ENCODE assay signal across 1 fruit fly cellular context in the genomic region with DNA sequence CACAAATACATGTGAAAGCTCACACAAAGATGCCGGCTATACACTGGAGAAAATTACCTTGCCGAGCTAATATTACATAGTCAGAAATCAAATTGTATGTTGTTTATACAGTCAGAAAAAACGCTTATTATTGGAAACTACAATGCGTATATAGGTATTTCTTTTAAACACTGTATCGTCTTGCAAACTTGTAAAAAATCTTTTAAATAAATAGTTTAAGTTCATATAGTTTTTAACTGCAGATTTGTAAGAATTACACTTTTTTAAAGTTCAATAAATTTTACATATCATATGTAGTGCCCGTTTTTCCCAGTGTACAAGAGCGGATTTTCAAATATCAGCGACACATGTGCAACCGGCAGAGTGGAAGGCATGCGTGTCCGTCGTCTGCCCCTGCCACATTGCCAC.
TF ChIP-seq lines count a peak whose summit lies in the region.

No protein-coding gene starts in this region.

TF ChIP-seq in whole organism, embryonic, 481 proteins besides CTCF, POLR2A, EP300 and RAD21 (continued from another document and continues in another):
- peak; percentile 60 for TF ChIP-seq CG8359 (GFP tag; optimal IDR thresholded peaks at IDR 0.05; lab: Kevin White, UChicago; ENCODE audit: borderline replicate concordance)
- peak; percentile 59 for TF ChIP-seq CG5180 (GFP tag; optimal IDR thresholded peaks at IDR 0.05; lab: Kevin White, UChicago)
- peak; percentile 86 for TF ChIP-seq PHDP (tag; optimal IDR thresholded peaks at IDR 0.05; lab: Kevin White, UChicago)
- peak; percentile 77 for TF ChIP-seq pum (GFP tag; optimal IDR thresholded peaks at IDR 0.05; lab: Kevin White, UChicago)
- peak; percentile 11 for TF ChIP-seq CG1603 (tag; optimal IDR thresholded peaks at IDR 0.05; lab: Kevin White, UChicago)
- TF ChIP-seq Rfx (GFP tag; IDR thresholded peaks at IDR 0.05; lab: Robert Waterston, UW): peak; percentile 61
- TF ChIP-seq Pdp1 (GFP tag; optimal IDR thresholded peaks at IDR 0.05; lab: Kevin White, UChicago): peak; percentile 73 to 76
- peak; percentile 44; the same call in 1 of the 3 replicates for TF ChIP-seq Mrtf (GFP tag; IDR thresholded peaks at IDR 0.05; lab: Robert Waterston, UW)
- TF ChIP-seq sna (GFP tag; IDR thresholded peaks at IDR 0.05; lab: Robert Waterston, UW; ENCODE audit: partially characterized antibody): no peak
- TF ChIP-seq CG18011 (GFP tag; optimal IDR thresholded peaks at IDR 0.05; lab: Kevin White, UChicago): peak; percentile 40
- peak; percentile 83 for TF ChIP-seq en (GFP tag; optimal IDR thresholded peaks at IDR 0.05; lab: Kevin White, UChicago)
- TF ChIP-seq Oaz (GFP tag; IDR thresholded peaks at IDR 0.05; lab: Robert Waterston, UW): peak; percentile 65; the same call in 1 of the 2 replicates
- no peak for TF ChIP-seq ftz-f1 (GFP tag; optimal IDR thresholded peaks at IDR 0.05; lab: Kevin White, UChicago)
- TF ChIP-seq CG18619 (GFP tag; optimal IDR thresholded peaks at IDR 0.05; lab: Kevin White, UChicago): peak; percentile 82
- TF ChIP-seq Trl (optimal IDR thresholded peaks at IDR 0.05; lab: Kevin White, UChicago): no peak
- TF ChIP-seq Trl (GFP tag; optimal IDR thresholded peaks at IDR 0.05; lab: Kevin White, UChicago): peak; percentile 62
- TF ChIP-seq ap (GFP tag; IDR thresholded peaks at IDR 0.05; lab: Robert Waterston, UW): peak; percentile 56
- TF ChIP-seq CG17361 (GFP tag; IDR thresholded peaks at IDR 0.05; lab: Robert Waterston, UW): peak; percentile 89
- TF ChIP-seq hbn (GFP tag; IDR thresholded peaks at IDR 0.05; lab: Robert Waterston, UW; ENCODE audit: partially characterized antibody): no peak
- TF ChIP-seq pho (GFP tag; optimal IDR thresholded peaks at IDR 0.05; lab: Kevin White, UChicago): peak; percentile 72
- TF ChIP-seq nerfin-2 (GFP tag; IDR thresholded peaks at IDR 0.05; lab: Robert Waterston, UW; ENCODE audit: partially characterized antibody): no peak
- TF ChIP-seq disco-r (GFP tag; optimal IDR thresholded peaks at IDR 0.05; lab: Kevin White, UChicago): peak; percentile 42
- peak; percentile 23 for TF ChIP-seq CG10274 (GFP tag; optimal IDR thresholded peaks at IDR 0.05; lab: Kevin White, UChicago)
- peak; percentile 95 for TF ChIP-seq Ets65A (GFP tag; lab: Kevin White, UChicago)
- no peak for TF ChIP-seq Dll (GFP tag; IDR thresholded peaks at IDR 0.05; lab: Robert Waterston, UW; ENCODE audit: partially characterized antibody)
- TF ChIP-seq Side (GFP tag; optimal IDR thresholded peaks at IDR 0.05; lab: Kevin White, UChicago): peak; percentile 57
- TF ChIP-seq grau (tag; optimal IDR thresholded peaks at IDR 0.05; lab: Kevin White, UChicago): peak; percentile 86
- TF ChIP-seq Dek (tag; optimal IDR thresholded peaks at IDR 0.05; lab: Kevin White, UChicago): peak; percentile 74
- no peak for TF ChIP-seq lov (optimal IDR thresholded peaks at IDR 0.05; lab: Kevin White, UChicago)
- no peak for TF ChIP-seq lov (GFP tag; IDR thresholded peaks at IDR 0.05; lab: Robert Waterston, UW)
- TF ChIP-seq insv (GFP tag; optimal IDR thresholded peaks at IDR 0.05; lab: Kevin White, UChicago): no peak
- TF ChIP-seq CG17385 (GFP tag; optimal IDR thresholded peaks at IDR 0.05; lab: Kevin White, UChicago): peak; percentile 76
- peak; percentile 85 for TF ChIP-seq CG2712 (tag; optimal IDR thresholded peaks at IDR 0.05; lab: Kevin White, UChicago)
- TF ChIP-seq CG31224 (GFP tag; IDR thresholded peaks at IDR 0.05; lab: Robert Waterston, UW): peak; percentile 45
- peak; percentile 64 for TF ChIP-seq slou (GFP tag; optimal IDR thresholded peaks at IDR 0.05; lab: Kevin White, UChicago)
- TF ChIP-seq CG15696 (tag; optimal IDR thresholded peaks at IDR 0.05; lab: Kevin White, UChicago): peak; percentile 60
- peak; percentile 85 for TF ChIP-seq Ada2b (GFP tag; IDR thresholded peaks at IDR 0.05; lab: Robert Waterston, UW)
- TF ChIP-seq HLH3B (GFP tag; IDR thresholded peaks at IDR 0.05; lab: Robert Waterston, UW): peak; percentile 84
- TF ChIP-seq CG18764 (GFP tag; optimal IDR thresholded peaks at IDR 0.05; lab: Kevin White, UChicago): peak; percentile 36
- TF ChIP-seq NC2β (GFP tag; optimal IDR thresholded peaks at IDR 0.05; lab: Kevin White, UChicago): peak; percentile 60
- TF ChIP-seq Hr39 (optimal IDR thresholded peaks at IDR 0.05; lab: Kevin White, UChicago): no peak
- no peak for TF ChIP-seq h (optimal IDR thresholded peaks at IDR 0.05; lab: Kevin White, UChicago)
- TF ChIP-seq Tbp (GFP tag; optimal IDR thresholded peaks at IDR 0.05; lab: Kevin White, UChicago): no peak
- peak; percentile 90 for TF ChIP-seq CG10147 (GFP tag; optimal IDR thresholded peaks at IDR 0.05; lab: Kevin White, UChicago)
- TF ChIP-seq CG17359 (tag; optimal IDR thresholded peaks at IDR 0.05; lab: Kevin White, UChicago): peak; percentile 81
- TF ChIP-seq CG15269 (tag; optimal IDR thresholded peaks at IDR 0.05; lab: Kevin White, UChicago): peak; percentile 84
- peak; percentile 67 for TF ChIP-seq gcm (GFP tag; optimal IDR thresholded peaks at IDR 0.05; lab: Kevin White, UChicago)
- TF ChIP-seq bcd (GFP tag; optimal IDR thresholded peaks at IDR 0.05; lab: Kevin White, UChicago): peak; percentile 83
- peak; percentile 29 for TF ChIP-seq CG6683 (GFP tag; optimal IDR thresholded peaks at IDR 0.05; lab: Kevin White, UChicago)
- TF ChIP-seq CG17912 (GFP tag; optimal IDR thresholded peaks at IDR 0.05; lab: Kevin White, UChicago): no peak
- TF ChIP-seq gcm2 (GFP tag; optimal IDR thresholded peaks at IDR 0.05; lab: Kevin White, UChicago): peak; percentile 40
- no peak for TF ChIP-seq tx (GFP tag; optimal IDR thresholded peaks at IDR 0.05; lab: Kevin White, UChicago)
- TF ChIP-seq CG10462 (GFP tag; optimal IDR thresholded peaks at IDR 0.05; lab: Kevin White, UChicago): peak; percentile 62
- peak; percentile 73 for TF ChIP-seq CG9437 (GFP tag; optimal IDR thresholded peaks at IDR 0.05; lab: Kevin White, UChicago)
- TF ChIP-seq ci (GFP tag; IDR thresholded peaks at IDR 0.05; lab: Robert Waterston, UW): peak; percentile 78
- TF ChIP-seq CG16779 (GFP tag; IDR thresholded peaks at IDR 0.05; lab: Robert Waterston, UW): no peak
- peak in 1 of 2 experiments; percentile 17 for TF ChIP-seq crp (GFP tag; optimal IDR thresholded peaks at IDR 0.05; lab: Kevin White, UChicago)
- peak; percentile 40 for TF ChIP-seq CG15514 (GFP tag; optimal IDR thresholded peaks at IDR 0.05; lab: Kevin White, UChicago)
- TF ChIP-seq Vsx1 (GFP tag; optimal IDR thresholded peaks at IDR 0.05; lab: Kevin White, UChicago): peak; percentile 61
- peak; percentile 88 for TF ChIP-seq Oli (tag; optimal IDR thresholded peaks at IDR 0.05; lab: Kevin White, UChicago)
- TF ChIP-seq cas (GFP tag; IDR thresholded peaks at IDR 0.05; lab: Robert Waterston, UW): no peak
- TF ChIP-seq az2 (GFP tag; optimal IDR thresholded peaks at IDR 0.05; lab: Kevin White, UChicago): peak; percentile 87
- no peak for TF ChIP-seq CG42726 (GFP tag; IDR thresholded peaks at IDR 0.05; lab: Robert Waterston, UW; ENCODE audit: partially characterized antibody)
- TF ChIP-seq MESR4 (GFP tag; optimal IDR thresholded peaks at IDR 0.05; lab: Kevin White, UChicago): no peak
- TF ChIP-seq rib (GFP tag; IDR thresholded peaks at IDR 0.05; lab: Robert Waterston, UW): 0 out of 2 replicates have a peak, but pooled peaks have one; percentile 36
- peak; percentile 65 for TF ChIP-seq eyg (GFP tag; optimal IDR thresholded peaks at IDR 0.05; lab: Kevin White, UChicago)
- peak; percentile 69 for TF ChIP-seq CG9817 (tag; optimal IDR thresholded peaks at IDR 0.05; lab: Kevin White, UChicago)
- peak; percentile 47 for TF ChIP-seq repo (GFP tag; optimal IDR thresholded peaks at IDR 0.05; lab: Kevin White, UChicago)
- no peak for TF ChIP-seq CG15479 (GFP tag; optimal IDR thresholded peaks at IDR 0.05; lab: Kevin White, UChicago)
- TF ChIP-seq CG16863 (GFP tag; optimal IDR thresholded peaks at IDR 0.05; lab: Kevin White, UChicago): peak; percentile 81
- TF ChIP-seq CG2202 (tag; optimal IDR thresholded peaks at IDR 0.05; lab: Kevin White, UChicago): peak; percentile 59
- TF ChIP-seq CG9727 (GFP tag; optimal IDR thresholded peaks at IDR 0.05; lab: Kevin White, UChicago): peak; percentile 88
- peak; percentile 68 for TF ChIP-seq CG10654 (GFP tag; optimal IDR thresholded peaks at IDR 0.05; lab: Kevin White, UChicago)
- no peak for TF ChIP-seq CG8478 (optimal IDR thresholded peaks at IDR 0.05; lab: Kevin White, UChicago)
- peak; percentile 85 for TF ChIP-seq CG2678 (tag; optimal IDR thresholded peaks at IDR 0.05; lab: Kevin White, UChicago)
- TF ChIP-seq CG10565 (GFP tag; optimal IDR thresholded peaks at IDR 0.05; lab: Kevin White, UChicago): peak; percentile 45
- peak; percentile 53; the same call in 1 of the 3 replicates for TF ChIP-seq ase (GFP tag; IDR thresholded peaks at IDR 0.05; lab: Robert Waterston, UW)
- no peak for TF ChIP-seq da (GFP tag; optimal IDR thresholded peaks at IDR 0.05; lab: Kevin White, UChicago)
- TF ChIP-seq mam (GFP tag; optimal IDR thresholded peaks at IDR 0.05; lab: Kevin White, UChicago): peak; percentile 79
- peak; percentile 73 for TF ChIP-seq lab (GFP tag; optimal IDR thresholded peaks at IDR 0.05; lab: Kevin White, UChicago)
- TF ChIP-seq CG7839 (tag; optimal IDR thresholded peaks at IDR 0.05; lab: Kevin White, UChicago): peak; percentile 93
- TF ChIP-seq E2f1 (GFP tag; IDR thresholded peaks at IDR 0.05; lab: Robert Waterston, UW): peak; percentile 68
- TF ChIP-seq CG8290 (GFP tag; optimal IDR thresholded peaks at IDR 0.05; lab: Kevin White, UChicago): peak; percentile 81
- TF ChIP-seq CG8290 (tag; optimal IDR thresholded peaks at IDR 0.05; lab: Kevin White, UChicago): peak in 1 of 2 experiments; percentile 1
- peak; percentile 56; the same call in 1 of the 3 replicates for TF ChIP-seq CG11093 (GFP tag; IDR thresholded peaks at IDR 0.05; lab: Robert Waterston, UW)
- peak; percentile 50 for TF ChIP-seq emc (GFP tag; optimal IDR thresholded peaks at IDR 0.05; lab: Kevin White, UChicago)
- TF ChIP-seq phol (tag; optimal IDR thresholded peaks at IDR 0.05; lab: Kevin White, UChicago): peak; percentile 88
- peak; percentile 66 for TF ChIP-seq nerfin-1 (tag; optimal IDR thresholded peaks at IDR 0.05; lab: Kevin White, UChicago)
- TF ChIP-seq gce (GFP tag; IDR thresholded peaks at IDR 0.05; lab: Robert Waterston, UW): peak; percentile 53; the same call in 1 of the 3 replicates
- peak; percentile 56 for TF ChIP-seq trh (GFP tag; optimal IDR thresholded peaks at IDR 0.05; lab: Kevin White, UChicago)
- TF ChIP-seq tap (tag; optimal IDR thresholded peaks at IDR 0.05; lab: Kevin White, UChicago): peak; percentile 66
- no peak for TF ChIP-seq Elba2 (GFP tag; optimal IDR thresholded peaks at IDR 0.05; lab: Kevin White, UChicago)
- no peak for TF ChIP-seq CG7987 (GFP tag; optimal IDR thresholded peaks at IDR 0.05; lab: Kevin White, UChicago)
- peak; percentile 86 for TF ChIP-seq gsb-n (tag; optimal IDR thresholded peaks at IDR 0.05; lab: Kevin White, UChicago)
- TF ChIP-seq CG12391 (tag; optimal IDR thresholded peaks at IDR 0.05; lab: Kevin White, UChicago): peak; percentile 84
- peak; percentile 55; the same call in 1 of the 2 replicates for TF ChIP-seq chm (GFP tag; IDR thresholded peaks at IDR 0.05; lab: Robert Waterston, UW)
- TF ChIP-seq pnt (GFP tag; optimal IDR thresholded peaks at IDR 0.05; lab: Kevin White, UChicago): peak; percentile 63
- peak; percentile 57 for TF ChIP-seq seq (GFP tag; IDR thresholded peaks at IDR 0.05; lab: Robert Waterston, UW)
- peak; percentile 69 for TF ChIP-seq tio (GFP tag; optimal IDR thresholded peaks at IDR 0.05; lab: Kevin White, UChicago)
- TF ChIP-seq ato (GFP tag; IDR thresholded peaks at IDR 0.05; lab: Robert Waterston, UW; ENCODE audit: partially characterized antibody): no peak
- peak; percentile 72 for TF ChIP-seq Six4 (GFP tag; optimal IDR thresholded peaks at IDR 0.05; lab: Kevin White, UChicago)
- TF ChIP-seq ro (GFP tag; IDR thresholded peaks at IDR 0.05; lab: Robert Waterston, UW): 0 out of 2 replicates have a peak, but pooled peaks have one; percentile 24
- peak; percentile 92 for TF ChIP-seq CG4820 (GFP tag; optimal IDR thresholded peaks at IDR 0.05; lab: Kevin White, UChicago)
- TF ChIP-seq CG6813 (GFP tag; optimal IDR thresholded peaks at IDR 0.05; lab: Kevin White, UChicago): peak; percentile 37
- 0 out of 2 replicates have a peak, but pooled peaks have one; percentile 44 for TF ChIP-seq Taf1 (GFP tag; IDR thresholded peaks at IDR 0.05; lab: Robert Waterston, UW)
- TF ChIP-seq NC2α (GFP tag; optimal IDR thresholded peaks at IDR 0.05; lab: Kevin White, UChicago): peak; percentile 61
- TF ChIP-seq CG6254 (GFP tag; optimal IDR thresholded peaks at IDR 0.05; lab: Kevin White, UChicago): peak; percentile 83
- TF ChIP-seq NfI (GFP tag; optimal IDR thresholded peaks at IDR 0.05; lab: Kevin White, UChicago): peak; percentile 78
- TF ChIP-seq Kr (GFP tag; optimal IDR thresholded peaks at IDR 0.05; lab: Kevin White, UChicago): no peak
- peak; percentile 95 for TF ChIP-seq CG11504 (tag; optimal IDR thresholded peaks at IDR 0.05; lab: Kevin White, UChicago)
- peak; percentile 70 for TF ChIP-seq fd3F (GFP tag; optimal IDR thresholded peaks at IDR 0.05; lab: Kevin White, UChicago)
- TF ChIP-seq Poxn (GFP tag; IDR thresholded peaks at IDR 0.05; lab: Robert Waterston, UW): peak; percentile 33; the same call in 1 of the 2 replicates
- peak; percentile 30 for TF ChIP-seq CHES-1-like (GFP tag; optimal IDR thresholded peaks at IDR 0.05; lab: Kevin White, UChicago)
- no peak for TF ChIP-seq CrebB (tag; optimal IDR thresholded peaks at IDR 0.05; lab: Kevin White, UChicago)
- TF ChIP-seq tna (GFP tag; IDR thresholded peaks at IDR 0.05; lab: Robert Waterston, UW; ENCODE audit: partially characterized antibody): no peak
- TF ChIP-seq CG31441 (GFP tag; IDR thresholded peaks at IDR 0.05; lab: Robert Waterston, UW): peak; percentile 88
- TF ChIP-seq unpg (GFP tag; optimal IDR thresholded peaks at IDR 0.05; lab: Kevin White, UChicago): peak; percentile 91
- TF ChIP-seq dm (GFP tag; optimal IDR thresholded peaks at IDR 0.05; lab: Kevin White, UChicago): peak; percentile 39
- peak; percentile 72 for TF ChIP-seq Bteb2 (GFP tag; optimal IDR thresholded peaks at IDR 0.05; lab: Kevin White, UChicago)
- TF ChIP-seq CG31388 (GFP tag; optimal IDR thresholded peaks at IDR 0.05; lab: Kevin White, UChicago): peak; percentile 72
- TF ChIP-seq fru (optimal IDR thresholded peaks at IDR 0.05; lab: Kevin White, UChicago): no peak
- TF ChIP-seq gfzf (GFP tag; optimal IDR thresholded peaks at IDR 0.05; lab: Kevin White, UChicago): no peak
- peak; percentile 66 for TF ChIP-seq Hmx (GFP tag; optimal IDR thresholded peaks at IDR 0.05; lab: Kevin White, UChicago)
- no peak for TF ChIP-seq vnd (GFP tag; IDR thresholded peaks at IDR 0.05; lab: Robert Waterston, UW; ENCODE audit: partially characterized antibody)
- TF ChIP-seq CG14050 (GFP tag; IDR thresholded peaks at IDR 0.05; lab: Robert Waterston, UW): peak; percentile 83
